Worm (Caenorhabditis elegans): ENCODE data around the gene C13A2.7.

Gene C13A2.7

ce11 chrV:7231524-7231923 is 34.6 kb upstream of the C13A2.7 start:
- TF ChIP-seq ref-1 (GFP tag; conservative IDR thresholded peaks at IDR 0.05) (no peak), ztf-23 (GFP tag; IDR thresholded peaks at IDR 0.05) (no peak), med-1 (GFP tag; optimal IDR thresholded peaks at IDR 0.05; ENCODE audit: insufficient read depth) (no peak), tab-1 (GFP tag; IDR thresholded peaks at IDR 0.05) (no peak), cog-1 (tag; optimal IDR thresholded peaks at IDR 0.05) (no peak), flt-1 (GFP tag; IDR thresholded peaks at IDR 0.05) (no peak), klf-2 (GFP tag; conservative IDR thresholded peaks at IDR 0.05) (no peak), T22C8.4 (GFP tag; IDR thresholded peaks at IDR 0.05) (no peak), ztf-29 (GFP tag; IDR thresholded peaks at IDR 0.05) (no peak)

DNA sequence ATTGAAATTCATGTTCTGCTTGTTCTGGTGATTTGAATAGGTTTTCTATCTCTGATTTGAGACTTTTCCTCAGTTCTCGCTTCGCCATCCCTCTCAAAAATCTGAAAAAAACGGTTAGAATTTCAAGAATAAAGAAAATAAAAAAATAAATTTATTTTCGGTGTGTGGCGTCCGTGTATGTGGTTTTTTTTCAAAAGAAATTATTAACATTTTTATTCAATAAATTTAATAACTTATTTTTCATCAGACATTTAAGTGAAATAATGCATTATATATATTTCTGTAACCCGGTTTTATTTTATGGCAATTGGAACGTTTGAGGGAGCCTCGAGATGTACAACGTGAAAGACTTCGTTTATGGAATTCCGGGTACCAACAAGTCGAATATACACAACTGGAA is 31.4 kb upstream of the C13A2.7 start, which contains the start of gene C05C8.5:
C05C8.5 (minus strand) TSS at position 101 of the 400 bp plus-strand sequence.
- no peak for TF ChIP-seq ztf-23 (GFP tag; IDR thresholded peaks at IDR 0.05)
- no peak for TF ChIP-seq ref-1 (GFP tag; conservative IDR thresholded peaks at IDR 0.05)
- no peak for TF ChIP-seq cog-1 (tag; optimal IDR thresholded peaks at IDR 0.05)
- TF ChIP-seq klf-2 (GFP tag; conservative IDR thresholded peaks at IDR 0.05) = no peak
- no peak for TF ChIP-seq T22C8.4 (GFP tag; IDR thresholded peaks at IDR 0.05)
- TF ChIP-seq ztf-29 (GFP tag; IDR thresholded peaks at IDR 0.05) = no peak

ce11 chrV:7236694-7237093 is 29.4 kb upstream of the C13A2.7 start:
- TF ChIP-seq ref-1 (GFP tag; conservative IDR thresholded peaks at IDR 0.05) (no peak), klf-2 (GFP tag; conservative IDR thresholded peaks at IDR 0.05) (no peak), T22C8.4 (GFP tag; IDR thresholded peaks at IDR 0.05) (no peak), cog-1 (tag; optimal IDR thresholded peaks at IDR 0.05) (no peak), ztf-23 (GFP tag; IDR thresholded peaks at IDR 0.05) (no peak), ztf-29 (GFP tag; IDR thresholded peaks at IDR 0.05) (no peak), flt-1 (GFP tag; IDR thresholded peaks at IDR 0.05) (no peak), med-1 (GFP tag; optimal IDR thresholded peaks at IDR 0.05; ENCODE audit: insufficient read depth) (no peak), tab-1 (GFP tag; IDR thresholded peaks at IDR 0.05) (no peak)

- TF ChIP-seq cog-1 (tag; optimal IDR thresholded peaks at IDR 0.05) (no peak), ztf-23 (GFP tag; IDR thresholded peaks at IDR 0.05) (no peak), ztf-29 (GFP tag; IDR thresholded peaks at IDR 0.05) (no peak), flt-1 (GFP tag; IDR thresholded peaks at IDR 0.05) (no peak), ref-1 (GFP tag; conservative IDR thresholded peaks at IDR 0.05) (no peak), med-1 (GFP tag; optimal IDR thresholded peaks at IDR 0.05; ENCODE audit: insufficient read depth) (no peak), klf-2 (GFP tag; conservative IDR thresholded peaks at IDR 0.05) (no peak), tab-1 (GFP tag; IDR thresholded peaks at IDR 0.05) (no peak), T22C8.4 (GFP tag; IDR thresholded peaks at IDR 0.05) (no peak)
These were observed 29.2 kb upstream of the C13A2.7 start, which contains the start of gene hpo-9 for ce11 chrV:7237094-7237132. TSS of gene hpo-9 (minus strand) at chrV:7237130.

DNA sequence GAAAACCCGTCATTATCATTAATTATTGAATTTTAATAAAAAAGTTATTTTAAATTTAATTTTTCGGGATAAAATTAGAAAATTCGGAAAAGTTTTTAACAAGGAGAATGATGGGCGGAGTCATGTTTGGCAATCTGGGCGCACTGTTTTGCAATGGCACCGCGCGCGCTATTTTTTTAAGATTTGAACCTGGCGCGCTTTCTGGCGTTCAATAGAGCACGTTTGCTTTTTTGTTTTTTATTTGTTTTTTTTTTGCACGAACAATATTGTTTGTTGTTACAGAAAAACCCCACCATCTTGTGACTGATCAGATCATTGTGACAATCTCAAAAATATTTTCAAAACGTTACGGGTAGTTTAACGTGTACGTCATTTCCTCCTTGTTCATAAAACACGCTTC is 29.0 kb upstream of the C13A2.7 start, which contains the start of gene hyls-1:
hyls-1 (plus strand) TSS at position 249 of the 400 bp plus-strand sequence.
- TF ChIP-seq ztf-29 (GFP tag; IDR thresholded peaks at IDR 0.05) (no peak), cog-1 (tag; optimal IDR thresholded peaks at IDR 0.05) (peak; percentile 78), ref-1 (GFP tag; conservative IDR thresholded peaks at IDR 0.05) (no peak), T22C8.4 (GFP tag; IDR thresholded peaks at IDR 0.05) (no peak), ztf-23 (GFP tag; IDR thresholded peaks at IDR 0.05) (0 out of 2 replicates have a peak, but pooled peaks have one; percentile 56), med-1 (GFP tag; optimal IDR thresholded peaks at IDR 0.05; ENCODE audit: insufficient read depth) (no peak), flt-1 (GFP tag; IDR thresholded peaks at IDR 0.05) (0 out of 2 replicates have a peak, but pooled peaks have one; percentile 45)

DNA sequence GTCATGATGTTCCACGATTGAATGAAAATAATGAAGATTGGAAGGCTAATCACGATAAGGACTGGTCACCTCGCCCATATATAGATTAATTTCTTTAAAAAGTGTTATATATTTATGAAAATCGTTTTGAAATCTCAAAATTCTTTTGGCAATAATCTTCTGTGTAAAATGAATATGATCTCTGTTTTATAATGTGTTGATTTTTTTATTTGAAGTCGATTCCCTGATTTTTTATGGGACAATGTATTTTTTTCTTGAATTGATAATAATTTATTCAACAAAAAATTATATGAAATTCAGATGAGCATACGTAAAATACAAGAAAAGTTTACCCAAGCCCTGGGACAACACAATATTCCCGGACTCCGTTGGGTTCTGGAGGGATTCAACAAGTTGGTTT is 26.6 kb upstream of the C13A2.7 start, which contains the start of gene C05C8.1:
C05C8.1 (plus strand) TSS at position 301 of the 400 bp plus-strand sequence.
- TF ChIP-seq klf-2 (GFP tag; conservative IDR thresholded peaks at IDR 0.05) (no peak), cog-1 (tag; optimal IDR thresholded peaks at IDR 0.05) (no peak), flt-1 (GFP tag; IDR thresholded peaks at IDR 0.05) (no peak), ztf-23 (GFP tag; IDR thresholded peaks at IDR 0.05) (no peak), T22C8.4 (GFP tag; IDR thresholded peaks at IDR 0.05) (no peak), tab-1 (GFP tag; IDR thresholded peaks at IDR 0.05) (no peak), med-1 (GFP tag; optimal IDR thresholded peaks at IDR 0.05; ENCODE audit: insufficient read depth) (no peak), ztf-29 (GFP tag; IDR thresholded peaks at IDR 0.05) (no peak), ref-1 (GFP tag; conservative IDR thresholded peaks at IDR 0.05) (no peak)

- TF ChIP-seq klf-2 (GFP tag; conservative IDR thresholded peaks at IDR 0.05) = no peak
- TF ChIP-seq flt-1 (GFP tag; IDR thresholded peaks at IDR 0.05) = 0 out of 2 replicates have a peak, but pooled peaks have one; percentile 51
These were observed 19.2 kb upstream of the C13A2.7 start, which contains the start of gene C05C8.7 for ce11 chrV:7246951-7247350. TSS of gene C05C8.7 (minus strand) at chrV:7247050.

ce11 chrV:7248227-7248953 is 17.7 kb upstream of the C13A2.7 start:
- TF ChIP-seq ztf-23 (GFP tag; IDR thresholded peaks at IDR 0.05) = no peak
- no peak for TF ChIP-seq ztf-29 (GFP tag; IDR thresholded peaks at IDR 0.05)
- no peak for TF ChIP-seq med-1 (GFP tag; optimal IDR thresholded peaks at IDR 0.05; ENCODE audit: insufficient read depth)
- no peak for TF ChIP-seq klf-2 (GFP tag; conservative IDR thresholded peaks at IDR 0.05)
- no peak for TF ChIP-seq cog-1 (tag; optimal IDR thresholded peaks at IDR 0.05)
- no peak for TF ChIP-seq flt-1 (GFP tag; IDR thresholded peaks at IDR 0.05)
- no peak for TF ChIP-seq ref-1 (GFP tag; conservative IDR thresholded peaks at IDR 0.05)
- no peak for TF ChIP-seq tab-1 (GFP tag; IDR thresholded peaks at IDR 0.05)
- TF ChIP-seq T22C8.4 (GFP tag; IDR thresholded peaks at IDR 0.05) = no peak

DNA sequence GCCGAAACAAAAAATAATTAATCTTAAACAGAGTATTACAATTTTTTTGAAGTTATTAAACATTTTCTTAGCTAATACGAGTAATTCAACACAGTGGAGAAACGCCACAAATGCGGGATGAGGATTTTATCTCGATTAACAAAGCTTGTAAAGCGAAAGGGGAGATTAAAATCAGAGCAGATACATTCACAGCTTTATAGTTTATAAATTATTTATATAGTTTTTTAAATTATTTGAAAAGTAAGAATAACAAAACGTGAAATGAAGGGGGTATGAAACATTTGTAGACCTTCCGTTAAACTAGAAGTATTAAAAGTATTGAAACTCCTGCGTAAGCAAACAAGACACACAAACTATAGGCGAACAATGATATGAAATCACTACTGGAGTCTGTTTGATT is 11.0 kb upstream of the C13A2.7 start, which contains the start of gene C05C8.8:
C05C8.8 (minus strand) TSS at position 101 of the 400 bp plus-strand sequence.
- TF ChIP-seq ztf-23 (GFP tag; IDR thresholded peaks at IDR 0.05) (no peak), ref-1 (GFP tag; conservative IDR thresholded peaks at IDR 0.05) (no peak), med-1 (GFP tag; optimal IDR thresholded peaks at IDR 0.05; ENCODE audit: insufficient read depth) (no peak), cog-1 (tag; optimal IDR thresholded peaks at IDR 0.05) (no peak), flt-1 (GFP tag; IDR thresholded peaks at IDR 0.05) (no peak), T22C8.4 (GFP tag; IDR thresholded peaks at IDR 0.05) (no peak), ztf-29 (GFP tag; IDR thresholded peaks at IDR 0.05) (no peak), tab-1 (GFP tag; IDR thresholded peaks at IDR 0.05) (no peak), klf-2 (GFP tag; conservative IDR thresholded peaks at IDR 0.05) (no peak)

- no peak for TF ChIP-seq tab-1 (GFP tag; IDR thresholded peaks at IDR 0.05)
- TF ChIP-seq med-1 (GFP tag; optimal IDR thresholded peaks at IDR 0.05; ENCODE audit: insufficient read depth) = no peak
- TF ChIP-seq T22C8.4 (GFP tag; IDR thresholded peaks at IDR 0.05) = no peak
- no peak for TF ChIP-seq flt-1 (GFP tag; IDR thresholded peaks at IDR 0.05)
- no peak for TF ChIP-seq klf-2 (GFP tag; conservative IDR thresholded peaks at IDR 0.05)
- TF ChIP-seq ztf-23 (GFP tag; IDR thresholded peaks at IDR 0.05) = no peak
- no peak for TF ChIP-seq ref-1 (GFP tag; conservative IDR thresholded peaks at IDR 0.05)
- no peak for TF ChIP-seq ztf-29 (GFP tag; IDR thresholded peaks at IDR 0.05)
- no peak for TF ChIP-seq cog-1 (tag; optimal IDR thresholded peaks at IDR 0.05)
These were observed 7.2 kb upstream of the C13A2.7 start, which contains the start of gene C13A2.12 for ce11 chrV:7258965-7259364. TSS of gene C13A2.12 (plus strand) at chrV:7259265.
